Worm (Caenorhabditis elegans) whole organism, L1 larva: ENCODE data around the gene F48G7.12.

Source experiments
- C34B4.2 ChIP-seq: sonication (generic microtip); optimal IDR thresholded peaks from 2 replicates; lab custom pipeline; 2017; ENCODE audit warnings: mild to moderate bottlenecking, missing genetic modification characterization, missing compliant biosample characterization
- Y116A8C.19 ChIP-seq: sonication (generic microtip); optimal IDR thresholded peaks from 2 replicates; lab custom pipeline; 2016; ENCODE audit warnings: missing compliant biosample characterization, missing genetic modification characterization, borderline replicate concordance
- ama-1 ChIP-seq: fragments of 150-350 bp; optimal IDR thresholded peaks from 2 replicates; lab custom pipeline; 2014
- blmp-1 ChIP-seq: fragments of 150-350 bp; optimal IDR thresholded peaks from 2 replicates; lab custom pipeline; 2014; ENCODE audit warnings: missing biosample characterization, missing genetic modification characterization
- ceh-82 ChIP-seq, 3 experiments: fragments of 150-350 bp in 1 of 3; sonication (generic microtip) in 2 of 3; optimal IDR thresholded peaks; 2 replicates each; lab custom pipeline; 2014 to 2017; ENCODE audit warnings: missing biosample characterization in 3 of 3, missing genetic modification characterization in 3 of 3
- dsc-1 ChIP-seq: sonication (generic microtip); optimal IDR thresholded peaks from 2 replicates; lab custom pipeline; 2016; ENCODE audit warnings: mild to moderate bottlenecking, missing genetic modification characterization, missing compliant biosample characterization
- efl-1 ChIP-seq, 4 experiments: fragments of 150-350 bp; optimal IDR thresholded peaks in 3 of 4; peaks in 1 of 4; 1 replicate in 1 of 4; 2 replicates in 3 of 4; lab custom pipeline; 2014; ENCODE audit warnings: missing biosample characterization in 2 of 4, missing genetic modification characterization in 2 of 4, missing genetic modification reagents in 2 of 4
- elt-2 ChIP-seq: sonication (generic microtip); optimal IDR thresholded peaks from 2 replicates; lab custom pipeline; 2016; ENCODE audit warnings: missing genetic modification characterization, mild to moderate bottlenecking, inconsistent platforms, missing compliant biosample characterization, missing genetic modification reagents
- fkh-10 ChIP-seq: sonication (generic microtip); optimal IDR thresholded peaks from 2 replicates; lab custom pipeline; 2017; ENCODE audit warnings: missing biosample characterization, missing genetic modification reagents, missing genetic modification characterization
- grh-1 ChIP-seq: fragments of 200-800 bp; sonication (Bioruptor generic); IDR thresholded peaks from 2 replicates; pipeline ENCODE4 v1.3.6; 2022; ENCODE audit warnings: missing genetic modification reagents, missing genetic modification characterization, missing compliant biosample characterization
- hlh-4 ChIP-seq: sonication (generic microtip); optimal IDR thresholded peaks from 2 replicates; lab custom pipeline; 2016; ENCODE audit warnings: mild to moderate bottlenecking, missing genetic modification characterization, missing compliant biosample characterization
- jun-1 ChIP-seq: fragments of 150-350 bp; optimal IDR thresholded peaks from 2 replicates; lab custom pipeline; 2014; ENCODE audit warnings: missing biosample characterization, missing genetic modification reagents, missing genetic modification characterization
- lir-3 ChIP-seq: sonication (generic microtip); optimal IDR thresholded peaks from 2 replicates; lab custom pipeline; 2016; ENCODE audit warnings: mild to moderate bottlenecking, missing genetic modification characterization, moderate library complexity, missing compliant biosample characterization; ENCODE audit not compliant: poor library complexity
- lsy-2 ChIP-seq, 2 experiments: fragments of 150-350 bp; optimal IDR thresholded peaks; 2 replicates each; lab custom pipeline; 2014; ENCODE audit warnings: missing biosample characterization in 2 of 2, missing genetic modification characterization in 2 of 2
- mab-9 ChIP-seq: fragments of 200-800 bp; sonication (Bioruptor generic); IDR thresholded peaks from 2 replicates; pipeline ENCODE4 v1.3.6; 2022; ENCODE audit warnings: missing genetic modification reagents, missing genetic modification characterization, missing compliant biosample characterization
- nhr-19 ChIP-seq: fragments of 200-800 bp; sonication (Bioruptor generic); conservative IDR thresholded peaks from 2 replicates; pipeline ENCODE4 v1.3.6; 2022; ENCODE audit warnings: missing genetic modification characterization, missing compliant biosample characterization
- nhr-76 ChIP-seq: sonication (generic microtip); optimal IDR thresholded peaks from 2 replicates; lab custom pipeline; 2017; ENCODE audit warnings: missing biosample characterization, missing genetic modification characterization
- nhr-84 ChIP-seq: sonication (generic microtip); optimal IDR thresholded peaks from 2 replicates; lab custom pipeline; 2017; ENCODE audit warnings: missing biosample characterization, missing genetic modification characterization
- nhr-85 ChIP-seq: sonication (generic microtip); peaks from one replicate; lab custom pipeline; 2016; ENCODE audit warnings: missing genetic modification characterization, inconsistent platforms, missing compliant biosample characterization
- pag-3 ChIP-seq: sonication (generic microtip); optimal IDR thresholded peaks from 2 replicates; lab custom pipeline; 2017; ENCODE audit warnings: missing genetic modification characterization, mild to moderate bottlenecking, missing compliant biosample characterization, antibody characterized with exemption, borderline replicate concordance; ENCODE audit not compliant: insufficient read depth
- pax-3 ChIP-seq: fragments of 200-800 bp; sonication (Bioruptor generic); optimal IDR thresholded peaks from 2 replicates; lab custom pipeline; 2018; ENCODE audit warnings: mild to moderate bottlenecking, missing genetic modification characterization, moderate library complexity, missing compliant biosample characterization
- sox-4 ChIP-seq: sonication (generic microtip); optimal IDR thresholded peaks from 2 replicates; lab custom pipeline; 2016; ENCODE audit warnings: missing genetic modification characterization, missing compliant biosample characterization
- sptf-1 ChIP-seq: fragments of 150-350 bp; optimal IDR thresholded peaks from 2 replicates; lab custom pipeline; 2014; ENCODE audit warnings: missing biosample characterization, missing genetic modification characterization
- sup-37 ChIP-seq: fragments of 200-800 bp; sonication (Bioruptor generic); optimal IDR thresholded peaks from 2 replicates; lab custom pipeline; 2018; ENCODE audit warnings: mild to moderate bottlenecking, missing genetic modification characterization, missing compliant biosample characterization
- tbx-2 ChIP-seq: sonication (generic microtip); optimal IDR thresholded peaks from 2 replicates; lab custom pipeline; 2016; ENCODE audit warnings: missing genetic modification characterization, missing compliant biosample characterization
- tlp-1 ChIP-seq: fragments of 150-350 bp; optimal IDR thresholded peaks from 2 replicates; lab custom pipeline; 2014; ENCODE audit warnings: missing biosample characterization, missing genetic modification characterization
- unc-130 ChIP-seq: fragments of 150-350 bp; optimal IDR thresholded peaks from 2 replicates; lab custom pipeline; 2017; ENCODE audit warnings: missing biosample characterization, missing genetic modification characterization, inconsistent platforms
- unc-62 ChIP-seq: fragments of 150-350 bp; optimal IDR thresholded peaks from 2 replicates; lab custom pipeline; 2014; ENCODE audit warnings: missing biosample characterization, missing genetic modification reagents, missing genetic modification characterization
- unc-86 ChIP-seq: sonication (generic microtip); optimal IDR thresholded peaks from 2 replicates; lab custom pipeline; 2016; ENCODE audit warnings: missing genetic modification characterization, missing compliant biosample characterization
- unc-98 ChIP-seq: fragments of 200-800 bp; sonication (Bioruptor generic); IDR thresholded peaks from 2 replicates; pipeline ENCODE4 v1.3.6; 2022; ENCODE audit warnings: missing genetic modification characterization, missing compliant biosample characterization
- zag-1 ChIP-seq: fragments of 150-350 bp; optimal IDR thresholded peaks from 2 replicates; lab custom pipeline; 2014; ENCODE audit warnings: missing biosample characterization, missing genetic modification characterization

The F48G7.12 gene

DNA sequence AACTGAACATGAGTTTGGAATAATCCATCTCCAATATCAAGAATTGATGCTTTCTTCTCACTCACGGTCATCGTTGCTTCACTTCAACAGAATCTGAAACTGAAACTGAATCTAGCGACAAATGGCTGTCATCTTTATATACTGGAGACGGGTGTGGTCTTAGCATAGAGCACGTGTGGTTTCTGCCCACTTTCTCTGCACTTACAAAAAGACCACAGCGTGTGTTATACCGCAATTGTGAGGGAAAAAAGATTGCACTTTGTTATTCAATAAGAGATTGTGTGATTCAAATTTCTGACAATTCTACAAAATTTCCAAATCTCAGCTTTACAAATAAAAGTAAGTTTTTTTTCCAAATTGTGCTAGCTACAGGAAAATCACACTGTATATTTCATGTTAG is at the start of gene F48G7.12:
TSS of gene F48G7.12 (minus strand) at position 101 of the 400 bp plus-strand sequence.
- no peak for TF ChIP-seq nhr-85 (tag; lab: Kevin White, UChicago)
- no peak for TF ChIP-seq tbx-2
- TF ChIP-seq unc-98 (GFP tag; lab: Robert Waterston, UW), result no peak
- TF ChIP-seq unc-86 (tag; lab: Kevin White, UChicago), result no peak
- no peak for TF ChIP-seq unc-62 (GFP tag; lab: Kevin White, UChicago)
- TF ChIP-seq sup-37, result no peak
- no peak for TF ChIP-seq nhr-76 (tag; lab: Kevin White, UChicago)
- no peak for TF ChIP-seq zag-1
- TF ChIP-seq lsy-2 (tag; optimal IDR thresholded peaks at IDR 0.05; lab: Kevin White, UChicago), result no peak
- no peak for TF ChIP-seq sox-4 (tag; lab: Kevin White, UChicago)
- TF ChIP-seq tlp-1 (tag; lab: Kevin White, UChicago), result no peak
- TF ChIP-seq pax-3, result no peak
- TF ChIP-seq ama-1, result no peak
- TF ChIP-seq pag-3 (tag; lab: Kevin White, UChicago), result no peak
- no peak for TF ChIP-seq dsc-1
- no peak for TF ChIP-seq ceh-82 (tag; optimal IDR thresholded peaks at IDR 0.05; lab: Kevin White, UChicago)
- TF ChIP-seq nhr-84 (tag; lab: Kevin White, UChicago), result no peak
- TF ChIP-seq, all 84 proteins: peak for 0

ce11 chrV:694625-695024 is 48.6 kb upstream of the F48G7.12 start, which contains the start of gene srj-53:
Gene srj-53 (minus strand): TSS chrV:694725.
- TF ChIP-seq zag-1 (no peak), C34B4.2 (tag; lab: Kevin White, UChicago) (no peak), jun-1 (tag; lab: Kevin White, UChicago) (no peak)

DNA sequence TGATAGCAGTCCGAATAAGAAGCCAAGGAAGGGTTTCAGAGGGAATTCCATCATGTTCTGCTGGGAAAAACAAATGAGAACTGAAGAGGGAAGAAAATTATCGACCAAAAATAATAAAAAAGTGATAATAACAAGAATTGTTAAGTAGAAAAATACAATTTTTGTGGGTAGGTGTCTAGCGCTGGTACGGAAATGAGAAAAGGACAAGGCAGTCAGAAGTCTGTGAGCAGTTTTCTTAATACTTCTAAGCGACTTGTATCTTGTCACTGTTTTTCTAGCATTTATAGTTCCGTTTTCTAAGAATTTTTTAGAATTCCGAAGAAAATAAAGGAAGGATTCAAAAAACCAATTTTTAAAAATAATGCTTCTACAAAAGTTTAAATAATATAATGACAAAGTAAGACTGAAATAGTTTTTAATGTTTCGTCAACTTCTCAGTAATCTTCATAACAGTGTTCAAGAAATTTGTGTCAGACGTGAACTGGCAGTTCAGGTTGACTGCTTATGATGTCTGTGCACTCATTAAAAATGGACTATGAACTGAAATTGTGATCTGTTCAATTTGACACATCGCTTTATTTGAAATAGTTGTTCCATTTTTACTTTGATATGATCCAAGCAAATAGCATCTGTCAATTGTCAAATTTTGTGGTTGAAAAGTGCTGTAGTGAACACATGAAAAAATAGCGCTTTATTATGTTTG is 46.8 kb upstream of the F48G7.12 start, which contains the start of gene srx-4:
TSS of gene srx-4 (minus strand) at position 51 of the 703 bp plus-strand sequence.
- no peak for TF ChIP-seq lir-3
- no peak for TF ChIP-seq nhr-19

DNA sequence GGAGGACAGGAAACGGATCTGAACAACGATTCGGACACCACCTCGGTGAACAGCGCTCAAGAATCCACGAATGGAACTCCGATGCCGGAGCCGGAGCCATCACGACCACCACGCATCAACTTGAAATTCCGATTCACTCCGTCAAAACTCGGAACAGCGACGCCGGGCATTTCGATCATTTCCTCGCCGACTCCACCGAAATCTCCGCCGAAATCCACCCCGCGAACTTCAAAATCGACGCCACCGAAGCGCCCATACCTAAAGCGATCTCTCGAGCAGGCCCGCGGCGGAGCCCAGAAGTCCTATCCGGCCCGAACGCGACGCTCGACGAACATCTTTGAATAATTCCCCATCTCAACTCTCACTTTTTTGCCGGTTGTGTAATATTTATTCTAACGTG is 43.5 kb upstream of the F48G7.12 start:
- TF ChIP-seq unc-130 (tag; lab: Kevin White, UChicago) (no peak), tbx-2 (no peak), zag-1 (no peak), nhr-76 (tag; lab: Kevin White, UChicago) (no peak), hlh-4 (no peak), pax-3 (no peak), grh-1 (GFP tag; lab: Robert Waterston, UW) (no peak), tlp-1 (tag; lab: Kevin White, UChicago) (no peak), elt-2 (tag; lab: Kevin White, UChicago) (no peak), sptf-1 (tag; lab: Kevin White, UChicago) (no peak)

DNA sequence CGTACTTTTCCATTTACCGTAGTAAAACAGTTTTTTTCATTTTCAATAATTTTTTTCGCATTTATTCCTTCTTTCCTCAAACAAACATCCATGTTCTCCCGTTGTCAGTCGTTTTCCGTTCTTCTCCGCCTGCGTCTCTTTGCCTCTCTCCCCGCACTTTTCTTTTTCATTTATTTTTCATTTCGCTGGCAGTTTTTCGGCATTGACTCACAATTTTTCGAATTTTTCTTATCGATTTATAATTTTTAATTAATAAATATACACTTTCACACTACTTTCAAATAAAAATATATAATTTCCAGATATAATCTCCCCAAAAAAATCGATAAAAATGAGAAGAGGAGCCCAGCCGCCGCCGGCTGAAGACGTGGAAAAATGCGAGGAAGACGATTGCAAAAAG is 41.4 kb upstream of the F48G7.12 start, which contains the start of gene H25P19.1:
TSS of gene H25P19.1 (plus strand) at position 301 of the 400 bp plus-strand sequence.
- TF ChIP-seq C34B4.2 (tag; lab: Kevin White, UChicago) (no peak), blmp-1 (tag; lab: Kevin White, UChicago) (peak; percentile 66), fkh-10 (GFP tag; lab: Kevin White, UChicago) (no peak)
- TF ChIP-seq, all 84 proteins: peak for 1

DNA sequence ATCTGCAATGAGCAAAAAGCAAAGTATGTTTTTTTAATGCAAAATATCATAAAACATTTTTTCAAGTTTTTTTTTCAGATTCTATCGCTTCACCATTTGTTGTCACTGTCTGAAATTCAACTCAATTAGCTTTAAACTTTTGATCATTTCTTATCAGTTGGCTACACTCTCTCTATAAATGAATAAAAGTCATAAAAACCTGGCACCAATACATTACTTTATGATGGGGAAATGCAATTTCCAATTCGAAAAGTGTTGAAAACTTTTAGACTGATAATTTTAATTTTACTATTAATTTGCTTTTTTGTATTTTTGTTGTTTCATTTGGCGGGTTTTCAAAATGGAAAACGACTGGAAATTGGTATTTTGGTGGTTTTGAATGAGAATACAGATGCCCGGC is 37.8 kb upstream of the F48G7.12 start, which contains the start of gene F31F4.1:
TSS of gene F31F4.1 (plus strand) at position 203 of the 400 bp plus-strand sequence.
- TF ChIP-seq Y116A8C.19 (tag; lab: Kevin White, UChicago), result no peak
- TF ChIP-seq efl-1 (optimal IDR thresholded peaks at IDR 0.05; lab: Kevin White, UChicago), result no peak
- TF ChIP-seq efl-1 (GFP tag; optimal IDR thresholded peaks at IDR 0.05 in 1 of 2; lab: Kevin White, UChicago), result peak in 1 of 2 experiments; percentile 15
- TF ChIP-seq mab-9, result no peak
- peak; percentile 33 for TF ChIP-seq elt-2 (tag; lab: Kevin White, UChicago)
